Fruit fly (Drosophila melanogaster) whole organism, embryonic: ENCODE results near the gene CCAP.

Source experiments
- Antp ChIP-seq: fragments of 200-800 bp; sonication (Bioruptor generic); optimal IDR thresholded peaks from 3 replicates; lab custom pipeline; 2016; ENCODE audit warnings: missing biosample characterization, missing genetic modification characterization
- B-H1 ChIP-seq: fragments of 200-800 bp; sonication (Bioruptor generic); IDR thresholded peaks from 3 replicates; pipeline ENCODE4 v1.3.6; 2022; ENCODE audit warnings: missing biosample characterization, missing genetic modification characterization
- Blimp-1 ChIP-seq: fragments of 200-800 bp; sonication (Bioruptor generic); optimal IDR thresholded peaks from 3 replicates; lab custom pipeline; 2018; ENCODE audit warnings: missing biosample characterization, missing genetic modification characterization, mild to moderate bottlenecking, moderate library complexity, missing genetic modification reagents
- BtbVII ChIP-seq: fragments of 200-800 bp; sonication (Bioruptor generic); optimal IDR thresholded peaks from 3 replicates; lab custom pipeline; 2017; ENCODE audit warnings: missing biosample characterization, mild to moderate bottlenecking, missing genetic modification characterization
- CG11247 ChIP-seq: fragments of 200-800 bp; sonication (Bioruptor generic); IDR thresholded peaks from 2 replicates; pipeline ENCODE4 v1.3.6; 2022; ENCODE audit warnings: missing biosample characterization, missing genetic modification characterization
- CG11695 ChIP-seq: fragments of 200-800 bp; sonication (Bioruptor generic); IDR thresholded peaks from 3 replicates; pipeline ENCODE4 v1.3.6; 2022; ENCODE audit warnings: missing biosample characterization, missing genetic modification characterization
- CG12155 ChIP-seq: fragments of 200-800 bp; sonication (Bioruptor generic); optimal IDR thresholded peaks from 3 replicates; lab custom pipeline; 2016; ENCODE audit warnings: missing biosample characterization, missing genetic modification characterization
- CG12942 ChIP-seq: fragments of 200-800 bp; sonication (Bioruptor generic); optimal IDR thresholded peaks from 3 replicates; lab custom pipeline; 2016; ENCODE audit warnings: missing biosample characterization, missing genetic modification characterization
- CG13287 ChIP-seq: fragments of 200-800 bp; sonication (Bioruptor generic); IDR thresholded peaks from 2 replicates; pipeline ENCODE4 v1.3.6; 2022; ENCODE audit warnings: missing biosample characterization, missing genetic modification characterization; ENCODE audit not compliant: partially characterized antibody
- CG14710 ChIP-seq: fragments of 200-800 bp; sonication (Bioruptor generic); optimal IDR thresholded peaks from 3 replicates; lab custom pipeline; 2019; ENCODE audit warnings: missing biosample characterization, mild to moderate bottlenecking, missing genetic modification characterization, moderate library complexity
- CG16779 ChIP-seq: fragments of 200-800 bp; sonication (Bioruptor generic); IDR thresholded peaks from 2 replicates; pipeline ENCODE4 v1.3.6; 2022; ENCODE audit warnings: missing biosample characterization, missing genetic modification characterization
- CG17361 ChIP-seq: fragments of 200-800 bp; sonication (Bioruptor generic); IDR thresholded peaks from 3 replicates; pipeline ENCODE4 v1.3.6; 2022; ENCODE audit warnings: missing biosample characterization, missing genetic modification characterization
- CG17385 ChIP-seq: fragments of 200-800 bp; sonication (Bioruptor generic); optimal IDR thresholded peaks from 3 replicates; lab custom pipeline; 2018; ENCODE audit warnings: missing biosample characterization, mild to moderate bottlenecking, missing genetic modification characterization
- CG1832 ChIP-seq: fragments of 200-800 bp; sonication (Bioruptor generic); optimal IDR thresholded peaks from 2 replicates; lab custom pipeline; 2017; ENCODE audit warnings: missing biosample characterization, mild to moderate bottlenecking, missing genetic modification characterization, inconsistent platforms
- CG18599 ChIP-seq: fragments of 200-800 bp; sonication (Bioruptor generic); optimal IDR thresholded peaks from 3 replicates; lab custom pipeline; 2017; ENCODE audit warnings: missing biosample characterization, missing genetic modification characterization, mild to moderate bottlenecking, moderate library complexity, missing genetic modification reagents
- CG2199 ChIP-seq: fragments of 200-800 bp; sonication (Bioruptor generic); IDR thresholded peaks from 3 replicates; pipeline ENCODE4 v1.3.6; 2022; ENCODE audit warnings: missing biosample characterization, missing genetic modification characterization
- CG30403 ChIP-seq: fragments of 200-800 bp; sonication (Bioruptor generic); optimal IDR thresholded peaks from 3 replicates; lab custom pipeline; 2016; ENCODE audit warnings: missing biosample characterization, missing genetic modification characterization
- CG32772 ChIP-seq: fragments of 200-800 bp; sonication (Bioruptor generic); IDR thresholded peaks from 2 replicates; pipeline ENCODE4 v1.3.6; 2022; ENCODE audit warnings: missing biosample characterization, missing genetic modification characterization
- CG34224 ChIP-seq: fragments of 200-800 bp; sonication (Bioruptor generic); IDR thresholded peaks from 3 replicates; pipeline ENCODE4 v1.3.6; 2022; ENCODE audit warnings: missing biosample characterization, missing genetic modification characterization; ENCODE audit not compliant: partially characterized antibody
- CG34422 ChIP-seq: fragments of 200-800 bp; sonication (Bioruptor generic); IDR thresholded peaks from 3 replicates; pipeline ENCODE4 v1.3.6; 2022; ENCODE audit warnings: missing biosample characterization, missing genetic modification characterization
- CG4617 ChIP-seq: fragments of 200-800 bp; sonication (Bioruptor generic); optimal IDR thresholded peaks from 3 replicates; lab custom pipeline; 2016; ENCODE audit warnings: missing biosample characterization, missing genetic modification characterization, borderline replicate concordance
- CG6254 ChIP-seq: fragments of 200-800 bp; sonication (Bioruptor generic); optimal IDR thresholded peaks from 3 replicates; lab custom pipeline; 2017; ENCODE audit warnings: mild to moderate bottlenecking, missing biosample characterization, missing genetic modification reagents, missing genetic modification characterization
- CG6272 ChIP-seq: fragments of 200-800 bp; sonication (Bioruptor generic); IDR thresholded peaks from 2 replicates; pipeline ENCODE4 v1.3.6; 2022; ENCODE audit warnings: missing biosample characterization, missing genetic modification characterization
- CG6765 ChIP-seq: fragments of 200-800 bp; sonication (Bioruptor generic); optimal IDR thresholded peaks from 3 replicates; lab custom pipeline; 2017; ENCODE audit warnings: missing biosample characterization, mild to moderate bottlenecking, missing genetic modification characterization
- CoRest ChIP-seq: fragments of 200-800 bp; sonication (Bioruptor generic); optimal IDR thresholded peaks from 3 replicates; lab custom pipeline; 2018; ENCODE audit warnings: missing biosample characterization, mild to moderate bottlenecking, missing genetic modification characterization, moderate library complexity
- CrebB ChIP-seq: fragments of 200-800 bp; sonication (Bioruptor generic); optimal IDR thresholded peaks from 3 replicates; lab custom pipeline; 2018; ENCODE audit warnings: missing biosample characterization, mild to moderate bottlenecking, missing genetic modification characterization
- D19A ChIP-seq: fragments of 200-800 bp; optimal IDR thresholded peaks from 3 replicates; lab custom pipeline; 2019; ENCODE audit warnings: missing biosample characterization, mild to moderate bottlenecking, missing genetic modification characterization, moderate library complexity
- D19B ChIP-seq: fragments of 200-800 bp; sonication (Bioruptor generic); optimal IDR thresholded peaks from 2 replicates; lab custom pipeline; 2017; ENCODE audit warnings: missing biosample characterization, mild to moderate bottlenecking, missing genetic modification characterization
- Dbx ChIP-seq: fragments of 200-800 bp; sonication (Bioruptor generic); IDR thresholded peaks from 3 replicates; pipeline ENCODE4 v1.3.6; 2022; ENCODE audit warnings: missing biosample characterization, missing genetic modification characterization
- HmgD ChIP-seq: fragments of 200-800 bp; sonication (Bioruptor generic); optimal IDR thresholded peaks from 3 replicates; lab custom pipeline; 2016; ENCODE audit warnings: missing biosample characterization, missing genetic modification characterization
- Mad ChIP-seq: fragments of 200-800 bp; sonication (Bioruptor generic); optimal IDR thresholded peaks from 2 replicates; lab custom pipeline; 2016; ENCODE audit warnings: missing biosample characterization, missing genetic modification characterization
- Sry-β ChIP-seq: fragments of 200-800 bp; sonication (Bioruptor generic); optimal IDR thresholded peaks from 2 replicates; lab custom pipeline; 2018; ENCODE audit warnings: missing biosample characterization, mild to moderate bottlenecking, missing genetic modification characterization, moderate library complexity
- Trl ChIP-seq, 3 experiments: fragments of >200 bp in 2 of 3; fragments of 200-800 bp in 1 of 3; sonication (Bioruptor generic) in 1 of 3; optimal IDR thresholded peaks; 2 replicates in 1 of 3; 3 replicates in 2 of 3; lab custom pipeline; 2016 to 2017; ENCODE audit warnings: missing biosample characterization in 1 of 3, missing genetic modification characterization in 1 of 3
- amos ChIP-seq: fragments of 200-800 bp; sonication (Bioruptor generic); IDR thresholded peaks from 2 replicates; pipeline ENCODE4 v1.3.6; 2022; ENCODE audit warnings: missing biosample characterization, missing genetic modification characterization; ENCODE audit not compliant: partially characterized antibody
- ara ChIP-seq: fragments of 200-800 bp; sonication (Bioruptor generic); IDR thresholded peaks from 2 replicates; pipeline ENCODE4 v1.3.6; 2022; ENCODE audit warnings: missing biosample characterization, missing genetic modification characterization
- btn ChIP-seq: fragments of 200-800 bp; sonication (Bioruptor generic); optimal IDR thresholded peaks from 2 replicates; lab custom pipeline; 2016; ENCODE audit warnings: missing biosample characterization, missing genetic modification characterization
- chinmo ChIP-seq: fragments of 200-800 bp; sonication (Bioruptor generic); IDR thresholded peaks from 4 replicates; pipeline ENCODE4 v1.3.6; 2022; ENCODE audit warnings: missing biosample characterization, missing genetic modification characterization; ENCODE audit not compliant: partially characterized antibody
- gem ChIP-seq: fragments of 200-800 bp; sonication (Bioruptor generic); optimal IDR thresholded peaks from 2 replicates; lab custom pipeline; 2019; ENCODE audit warnings: missing biosample characterization, mild to moderate bottlenecking, missing genetic modification characterization, moderate library complexity
- hbn ChIP-seq: fragments of 200-800 bp; sonication (Bioruptor generic); IDR thresholded peaks from 2 replicates; pipeline ENCODE4 v1.3.6; 2022; ENCODE audit warnings: missing biosample characterization, missing genetic modification characterization; ENCODE audit not compliant: partially characterized antibody
- knrl ChIP-seq: fragments of 200-800 bp; sonication (Bioruptor generic); IDR thresholded peaks from 3 replicates; pipeline ENCODE4 v1.3.6; 2022; ENCODE audit warnings: missing biosample characterization, missing genetic modification characterization; ENCODE audit not compliant: partially characterized antibody
- luna ChIP-seq: fragments of 200-800 bp; sonication (Bioruptor generic); optimal IDR thresholded peaks from 2 replicates; lab custom pipeline; 2016; ENCODE audit warnings: missing biosample characterization, missing genetic modification characterization
- mam ChIP-seq: fragments of 200-800 bp; sonication (Bioruptor generic); optimal IDR thresholded peaks from 3 replicates; lab custom pipeline; 2016; ENCODE audit warnings: missing biosample characterization, missing genetic modification characterization
- phol ChIP-seq: fragments of 200-800 bp; sonication (Bioruptor generic); optimal IDR thresholded peaks from 3 replicates; lab custom pipeline; 2018; ENCODE audit warnings: missing biosample characterization, mild to moderate bottlenecking, missing genetic modification characterization, moderate library complexity
- repo ChIP-seq: fragments of 200-800 bp; sonication (Bioruptor generic); optimal IDR thresholded peaks from 2 replicates; lab custom pipeline; 2016; ENCODE audit warnings: missing biosample characterization, missing genetic modification characterization
- shn ChIP-seq: fragments of 200-800 bp; sonication (Bioruptor generic); optimal IDR thresholded peaks from 3 replicates; lab custom pipeline; 2016; ENCODE audit warnings: missing biosample characterization, missing genetic modification characterization
- sr ChIP-seq: fragments of 200-800 bp; sonication (Bioruptor generic); IDR thresholded peaks from 3 replicates; pipeline ENCODE4 v1.3.6; 2022; ENCODE audit warnings: missing biosample characterization, missing genetic modification characterization
- zen ChIP-seq: fragments of 200-800 bp; sonication (Bioruptor generic); optimal IDR thresholded peaks from 3 replicates; lab custom pipeline; 2018; ENCODE audit warnings: missing biosample characterization, mild to moderate bottlenecking, missing genetic modification characterization, moderate library complexity
- zf30C ChIP-seq: fragments of 200-800 bp; sonication (Bioruptor generic); optimal IDR thresholded peaks from 3 replicates; lab custom pipeline; 2018; ENCODE audit warnings: missing biosample characterization, mild to moderate bottlenecking, missing genetic modification characterization

Gene CCAP

DNA sequence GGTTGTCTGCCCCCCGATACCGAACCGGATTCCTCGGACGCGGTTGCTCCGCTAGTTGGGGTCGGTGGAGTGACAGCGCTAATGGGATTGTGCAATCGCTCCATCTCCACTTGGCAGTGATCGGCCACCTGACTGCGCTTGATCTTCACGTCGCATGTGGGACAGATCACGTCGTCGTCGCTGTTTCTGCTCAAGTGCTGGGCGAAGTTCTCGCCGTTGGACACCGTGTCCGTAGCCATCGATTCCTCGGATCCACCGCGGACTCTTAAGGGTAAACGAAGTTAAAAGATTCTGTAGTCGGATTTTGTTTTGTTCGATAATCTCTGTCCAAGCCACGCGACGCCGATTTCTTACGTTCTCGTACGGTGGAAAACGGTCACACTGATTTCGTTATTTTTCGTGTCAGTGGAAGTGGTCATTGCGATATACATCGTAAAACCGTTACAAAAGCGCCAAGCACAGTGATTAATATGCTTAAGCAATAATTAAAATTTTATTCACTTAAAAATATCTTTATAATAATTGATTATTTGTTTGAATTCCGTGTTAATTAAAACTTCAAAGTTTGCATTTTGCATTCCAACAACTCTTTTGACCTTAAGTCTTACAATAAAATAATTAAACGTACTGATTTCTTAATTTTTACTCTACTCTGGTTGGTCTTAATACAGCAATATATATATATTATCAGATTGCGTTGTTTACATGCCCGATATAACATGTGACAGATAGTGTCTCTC lies 24.3 kb upstream of the CCAP start, which contains the start of gene RNF220 (continued):
- TF ChIP-seq Trl (optimal IDR thresholded peaks at IDR 0.05; lab: Kevin White, UChicago), result no peak
- no peak for TF ChIP-seq Trl (GFP tag; optimal IDR thresholded peaks at IDR 0.05; lab: Kevin White, UChicago)
- TF ChIP-seq CG6272 (GFP tag; lab: Robert Waterston, UW), result peak; percentile 24; the same call in 1 of the 2 replicates
- no peak for TF ChIP-seq mam
- no peak for TF ChIP-seq HmgD (GFP tag; lab: Kevin White, UChicago)
- TF ChIP-seq sr (GFP tag; lab: Robert Waterston, UW), result no peak
- TF ChIP-seq CoRest (tag; lab: Kevin White, UChicago), result peak; percentile 55
- no peak for TF ChIP-seq CG6765 (GFP tag; lab: Kevin White, UChicago)
- no peak for TF ChIP-seq CG11247 (GFP tag; lab: Robert Waterston, UW)
- TF ChIP-seq CG16779 (GFP tag; lab: Robert Waterston, UW), result no peak
- TF ChIP-seq zen (tag; lab: Kevin White, UChicago), result no peak
- TF ChIP-seq CG14710, result peak; percentile 56
- TF ChIP-seq Dbx (GFP tag; lab: Robert Waterston, UW), result peak; percentile 20; the same call in 1 of the 3 replicates
- TF ChIP-seq CG4617 (GFP tag; lab: Kevin White, UChicago), result peak; percentile 5
- TF ChIP-seq D19A, result peak; percentile 1
- TF ChIP-seq CG13287 (GFP tag; lab: Robert Waterston, UW), result peak; percentile 70
- TF ChIP-seq CG11695 (GFP tag; lab: Robert Waterston, UW), result no peak
- TF ChIP-seq Blimp-1 (GFP tag; lab: Kevin White, UChicago), result no peak
- no peak for TF ChIP-seq luna (GFP tag; lab: Kevin White, UChicago)
- no peak for TF ChIP-seq CG6254 (GFP tag; lab: Kevin White, UChicago)
- TF ChIP-seq BtbVII (GFP tag; lab: Kevin White, UChicago), result no peak
- no peak for TF ChIP-seq CrebB (tag; lab: Kevin White, UChicago)
- TF ChIP-seq CG17385 (GFP tag; lab: Kevin White, UChicago), result peak; percentile 12
- peak; percentile 16; the same call in 1 of the 4 replicates for TF ChIP-seq chinmo (GFP tag; lab: Robert Waterston, UW)
- TF ChIP-seq hbn (GFP tag; lab: Robert Waterston, UW), result peak; percentile 60
- peak; percentile 49 for TF ChIP-seq gem
- TF ChIP-seq repo (GFP tag; lab: Kevin White, UChicago), result no peak
- no peak for TF ChIP-seq Mad (GFP tag; lab: Kevin White, UChicago)
- no peak for TF ChIP-seq B-H1 (GFP tag; lab: Robert Waterston, UW)
- no peak for TF ChIP-seq CG2199 (GFP tag; lab: Robert Waterston, UW)
- TF ChIP-seq CG32772 (GFP tag; lab: Robert Waterston, UW), result no peak
- TF ChIP-seq btn (GFP tag; lab: Kevin White, UChicago), result no peak
- TF ChIP-seq knrl (GFP tag; lab: Robert Waterston, UW), result no peak; the same call in none of the 3 replicates
- no peak for TF ChIP-seq D19B (GFP tag; lab: Kevin White, UChicago)
- TF ChIP-seq CG34422, result no peak
- TF ChIP-seq CG34224 (GFP tag; lab: Robert Waterston, UW), result peak; percentile 54; the same call in 1 of the 3 replicates
- TF ChIP-seq CG12942 (GFP tag; lab: Kevin White, UChicago), result no peak
- peak; percentile 46 for TF ChIP-seq phol
- TF ChIP-seq ara (GFP tag; lab: Robert Waterston, UW), result no peak
- TF ChIP-seq CG1832 (GFP tag; lab: Kevin White, UChicago), result no peak
- TF ChIP-seq CG18599 (GFP tag; lab: Kevin White, UChicago), result peak; percentile 7
- TF ChIP-seq Antp (GFP tag; lab: Kevin White, UChicago), result no peak
- TF ChIP-seq CG12155 (GFP tag; lab: Kevin White, UChicago), result no peak
- TF ChIP-seq Sry-β (GFP tag; lab: Kevin White, UChicago), result no peak
- no peak for TF ChIP-seq zf30C (GFP tag; lab: Kevin White, UChicago)
- peak; percentile 54 for TF ChIP-seq CG30403 (GFP tag; lab: Kevin White, UChicago)
- peak; percentile 82 for TF ChIP-seq amos (GFP tag; lab: Robert Waterston, UW)
- TF ChIP-seq CG17361, result peak; percentile 60
- TF ChIP-seq shn (GFP tag; lab: Kevin White, UChicago), result no peak
